Fruit fly (Drosophila melanogaster) whole organism, prepupa: Measurements from ENCODE around the gene CG31195.

Source experiments
- Ets21C ChIP-seq: fragments of 200-800 bp; sonication (Bioruptor generic); optimal IDR thresholded peaks from 3 replicates; lab custom pipeline; 2016; ENCODE audit warnings: missing biosample characterization, missing genetic modification characterization
- Ets96B ChIP-seq: fragments of 200-800 bp; optimal IDR thresholded peaks from 2 replicates; lab custom pipeline; 2019; ENCODE audit warnings: missing biosample characterization, mild to moderate bottlenecking, missing genetic modification characterization, moderate library complexity
- Hr39 ChIP-seq: fragments of 200-800 bp; sonication (Bioruptor generic); optimal IDR thresholded peaks from 2 replicates; lab custom pipeline; 2016; ENCODE audit warnings: missing biosample characterization, missing genetic modification characterization
- vri ChIP-seq: fragments of 200-800 bp; sonication (Bioruptor generic); optimal IDR thresholded peaks from 3 replicates; lab custom pipeline; 2016; ENCODE audit warnings: missing biosample characterization, mild to moderate bottlenecking, missing genetic modification characterization

- TF ChIP-seq Hr39 (GFP tag; lab: Kevin White, UChicago) (no peak), Ets21C (GFP tag; lab: Kevin White, UChicago) (no peak), Ets96B (tag; lab: Kevin White, UChicago) (no peak), vri (GFP tag; lab: Kevin White, UChicago) (peak; percentile 58)
Measured at dm6 chr3R:20784436-20785368, 22.5 kb upstream of the CG31195 start.
